Fruit fly (Drosophila melanogaster): ENCODE measurements around the gene Saf-B.

The Saf-B gene

dm6 chr3R:24841063-24841462 lies 23.8 kb downstream of the Saf-B start, which contains the start of gene CG33658:
CG33658 (minus strand) TSS chr3R:24841163.
- TF ChIP-seq CrebA (GFP tag; optimal IDR thresholded peaks at IDR 0.05; ENCODE audit: borderline replicate concordance) (no peak), dl (GFP tag; optimal IDR thresholded peaks at IDR 0.05; ENCODE audit: insufficient read depth in 1 of 2, partially characterized antibody in 2 of 2) (no peak), brk (GFP tag; optimal IDR thresholded peaks at IDR 0.05) (no peak), Rel (GFP tag; optimal IDR thresholded peaks at IDR 0.05) (no peak), Rel (tag; optimal IDR thresholded peaks at IDR 0.05) (no peak), woc (GFP tag; optimal IDR thresholded peaks at IDR 0.05) (no peak), dsf (GFP tag; optimal IDR thresholded peaks at IDR 0.05; ENCODE audit: borderline replicate concordance) (no peak), dmrt93B (GFP tag; optimal IDR thresholded peaks at IDR 0.05) (no peak), h (GFP tag; optimal IDR thresholded peaks at IDR 0.05) (no peak), N (GFP tag; optimal IDR thresholded peaks at IDR 0.05) (no peak), foxo (GFP tag; optimal IDR thresholded peaks at IDR 0.05) (no peak), br (GFP tag; optimal IDR thresholded peaks at IDR 0.05) (no peak), sage (GFP tag; optimal IDR thresholded peaks at IDR 0.05) (no peak), pan (optimal IDR thresholded peaks at IDR 0.05) (no peak), Hr78 (GFP tag; optimal IDR thresholded peaks at IDR 0.05) (no peak), CG9705 (GFP tag; optimal IDR thresholded peaks at IDR 0.05) (no peak), CG32264 (GFP tag; optimal IDR thresholded peaks at IDR 0.05) (no peak)

dm6 chr3R:24841635-24842034 lies 24.4 kb downstream of the Saf-B start, which contains the start of gene Esp:
Esp (plus strand) TSS chr3R:24841935.
- TF ChIP-seq dsf (GFP tag; optimal IDR thresholded peaks at IDR 0.05; ENCODE audit: borderline replicate concordance), result no peak
- no peak for TF ChIP-seq N (GFP tag; optimal IDR thresholded peaks at IDR 0.05)
- TF ChIP-seq brk (GFP tag; optimal IDR thresholded peaks at IDR 0.05), result no peak
- no peak for TF ChIP-seq sage (GFP tag; optimal IDR thresholded peaks at IDR 0.05)
- no peak for TF ChIP-seq Myc (optimal IDR thresholded peaks at IDR 0.05)
- no peak for TF ChIP-seq Rel (GFP tag; optimal IDR thresholded peaks at IDR 0.05)
- TF ChIP-seq Rel (tag; optimal IDR thresholded peaks at IDR 0.05), result no peak
- TF ChIP-seq foxo (GFP tag; optimal IDR thresholded peaks at IDR 0.05), result no peak
- TF ChIP-seq HLH106 (tag; optimal IDR thresholded peaks at IDR 0.05), result no peak
- no peak for TF ChIP-seq Hr83 (GFP tag; optimal IDR thresholded peaks at IDR 0.05; ENCODE audit: poor library complexity, severe bottlenecking)
- TF ChIP-seq CrebA (GFP tag; optimal IDR thresholded peaks at IDR 0.05; ENCODE audit: borderline replicate concordance), result no peak
- no peak for TF ChIP-seq Dif (GFP tag; optimal IDR thresholded peaks at IDR 0.05; ENCODE audit: partially characterized antibody)
- TF ChIP-seq CG9705 (GFP tag; optimal IDR thresholded peaks at IDR 0.05), result no peak
- no peak for TF ChIP-seq jim (GFP tag; optimal IDR thresholded peaks at IDR 0.05)
- no peak for TF ChIP-seq Dfd (GFP tag; optimal IDR thresholded peaks at IDR 0.05)
- no peak for TF ChIP-seq usp (GFP tag; optimal IDR thresholded peaks at IDR 0.05)
- TF ChIP-seq GATAd (GFP tag; optimal IDR thresholded peaks at IDR 0.05), result no peak
- TF ChIP-seq h (GFP tag; optimal IDR thresholded peaks at IDR 0.05), result no peak

dm6 chr3R:24845148-24845547 lies 27.9 kb downstream of the Saf-B start:
- TF ChIP-seq sage (GFP tag; optimal IDR thresholded peaks at IDR 0.05) (no peak), foxo (GFP tag; optimal IDR thresholded peaks at IDR 0.05) (no peak), woc (GFP tag; optimal IDR thresholded peaks at IDR 0.05) (no peak), Hr83 (GFP tag; optimal IDR thresholded peaks at IDR 0.05; ENCODE audit: poor library complexity, severe bottlenecking) (no peak), CG32264 (GFP tag; optimal IDR thresholded peaks at IDR 0.05) (no peak), Hr78 (GFP tag; optimal IDR thresholded peaks at IDR 0.05) (no peak), N (GFP tag; optimal IDR thresholded peaks at IDR 0.05) (no peak), GATAd (GFP tag; optimal IDR thresholded peaks at IDR 0.05) (no peak), Mio (GFP tag; optimal IDR thresholded peaks at IDR 0.05) (no peak)

- TF ChIP-seq Rel (GFP tag; optimal IDR thresholded peaks at IDR 0.05) (no peak), Rel (tag; optimal IDR thresholded peaks at IDR 0.05) (peak; percentile 52), OdsH (GFP tag; optimal IDR thresholded peaks at IDR 0.05) (no peak)
These were observed 28.9 kb downstream of the Saf-B start for dm6 chr3R:24845952-24846848.

dm6 chr3R:24850420-24850819 lies 33.2 kb downstream of the Saf-B start, which contains the start of gene CG7006:
CG7006 (plus strand) TSS chr3R:24850627.
- TF ChIP-seq lola (GFP tag; optimal IDR thresholded peaks at IDR 0.05) (no peak), dl (GFP tag; optimal IDR thresholded peaks at IDR 0.05; ENCODE audit: insufficient read depth in 1 of 2, partially characterized antibody in 2 of 2) (no peak), br (GFP tag; optimal IDR thresholded peaks at IDR 0.05) (peak; percentile 80), CG9705 (GFP tag; optimal IDR thresholded peaks at IDR 0.05) (peak; percentile 74), Myc (optimal IDR thresholded peaks at IDR 0.05) (peak; percentile 63), psq (GFP tag; optimal IDR thresholded peaks at IDR 0.05) (peak; percentile 74), Abd-B (GFP tag; optimal IDR thresholded peaks at IDR 0.05) (no peak), HLH106 (tag; optimal IDR thresholded peaks at IDR 0.05) (peak; percentile 69), Hnf4 (GFP tag; optimal IDR thresholded peaks at IDR 0.05) (peak; percentile 97), Dif (GFP tag; optimal IDR thresholded peaks at IDR 0.05; ENCODE audit: partially characterized antibody) (no peak), Hr83 (GFP tag; optimal IDR thresholded peaks at IDR 0.05; ENCODE audit: poor library complexity, severe bottlenecking) (peak; percentile 98), fru (GFP tag; optimal IDR thresholded peaks at IDR 0.05) (no peak), Rel (GFP tag; optimal IDR thresholded peaks at IDR 0.05) (no peak), Rel (tag; optimal IDR thresholded peaks at IDR 0.05) (peak; percentile 27), ey (GFP tag; optimal IDR thresholded peaks at IDR 0.05) (peak; percentile 74), foxo (GFP tag; optimal IDR thresholded peaks at IDR 0.05) (peak in 1 of 2 experiments; percentile 88), N (GFP tag; optimal IDR thresholded peaks at IDR 0.05) (no peak), dsf (GFP tag; optimal IDR thresholded peaks at IDR 0.05; ENCODE audit: borderline replicate concordance) (peak; percentile 76), rgr (GFP tag; optimal IDR thresholded peaks at IDR 0.05) (peak; percentile 89), CrebA (GFP tag; optimal IDR thresholded peaks at IDR 0.05; ENCODE audit: borderline replicate concordance) (no peak), brk (GFP tag; optimal IDR thresholded peaks at IDR 0.05) (no peak), Mio (GFP tag; optimal IDR thresholded peaks at IDR 0.05) (peak; percentile 2), Hr78 (GFP tag; optimal IDR thresholded peaks at IDR 0.05) (no peak), Sp1 (GFP tag; optimal IDR thresholded peaks at IDR 0.05) (no peak), sage (GFP tag; optimal IDR thresholded peaks at IDR 0.05) (no peak)
